Worm (Caenorhabditis elegans) whole organism, young adult: Measurements from ENCODE around the gene srab-12.

Source experiments
- D2030.7 ChIP-seq: fragments of 200-800 bp; sonication (Bioruptor generic); IDR thresholded peaks from 2 replicates; pipeline ENCODE4 v1.3.6; 2022; ENCODE audit warnings: missing genetic modification reagents, missing genetic modification characterization, missing compliant biosample characterization
- F57C9.4 ChIP-seq: sonication (generic microtip); optimal IDR thresholded peaks from 2 replicates; lab custom pipeline; 2017; ENCODE audit warnings: mild to moderate bottlenecking, missing genetic modification characterization, missing compliant biosample characterization
- ccch-3 ChIP-seq: fragments of 200-800 bp; sonication (Bioruptor generic); optimal IDR thresholded peaks from 2 replicates; lab custom pipeline; 2018; ENCODE audit warnings: mild to moderate bottlenecking, missing genetic modification characterization, missing compliant biosample characterization
- egl-44 ChIP-seq: fragments of 200-800 bp; sonication (Bioruptor generic); IDR thresholded peaks from 2 replicates; pipeline ENCODE4 v1.3.6; 2022; ENCODE audit warnings: missing genetic modification reagents, missing genetic modification characterization, missing compliant biosample characterization
- lin-26 ChIP-seq: fragments of 200-800 bp; sonication (Bioruptor generic); IDR thresholded peaks from 2 replicates; pipeline ENCODE4 v1.3.6; 2022; ENCODE audit warnings: missing genetic modification reagents, missing genetic modification characterization, missing compliant biosample characterization
- mel-28 ChIP-seq: sonication (generic microtip); optimal IDR thresholded peaks from 2 replicates; lab custom pipeline; 2016; ENCODE audit warnings: borderline replicate concordance, mild to moderate bottlenecking, missing genetic modification characterization, missing compliant biosample characterization
- nfya-1 ChIP-seq: sonication (generic microtip); optimal IDR thresholded peaks from 2 replicates; lab custom pipeline; 2017; ENCODE audit warnings: antibody characterized with exemption, missing compliant biosample characterization, missing genetic modification characterization, borderline replicate concordance; ENCODE audit not compliant: insufficient read depth
- snpc-4 ChIP-seq, 5 experiments: fragments of 150-350 bp in 1 of 5; sonication (generic microtip) in 4 of 5; optimal IDR thresholded peaks; 2 replicates each; lab custom pipeline; 2014 to 2018; ENCODE audit warnings: missing genetic modification characterization in 5 of 5, missing biosample characterization in 3 of 5, antibody characterized with exemption in 2 of 5, mild to moderate bottlenecking in 2 of 5, missing compliant biosample characterization in 2 of 5, missing genotype in 2 of 5, moderate library complexity in 2 of 5, missing genetic modification reagents in 1 of 5
- sptf-2 ChIP-seq: fragments of 200-800 bp; sonication (Bioruptor generic); optimal IDR thresholded peaks from 2 replicates; lab custom pipeline; 2018; ENCODE audit warnings: mild to moderate bottlenecking, missing genetic modification characterization, missing compliant biosample characterization
- tbp1 ChIP-seq: fragments of 200-800 bp; sonication (Bioruptor generic); optimal IDR thresholded peaks from 2 replicates; lab custom pipeline; 2018; ENCODE audit warnings: mild to moderate bottlenecking, missing genetic modification characterization, missing compliant biosample characterization
- unc-130 ChIP-seq: sonication (generic microtip); optimal IDR thresholded peaks from 2 replicates; lab custom pipeline; 2016; ENCODE audit warnings: missing genetic modification reagents, missing genetic modification characterization, missing compliant biosample characterization
- ztf-25 ChIP-seq: fragments of 200-800 bp; sonication (Bioruptor generic); IDR thresholded peaks from 2 replicates; pipeline ENCODE4 v1.3.6; 2022; ENCODE audit warnings: missing genetic modification reagents, missing genetic modification characterization, missing compliant biosample characterization

DNA sequence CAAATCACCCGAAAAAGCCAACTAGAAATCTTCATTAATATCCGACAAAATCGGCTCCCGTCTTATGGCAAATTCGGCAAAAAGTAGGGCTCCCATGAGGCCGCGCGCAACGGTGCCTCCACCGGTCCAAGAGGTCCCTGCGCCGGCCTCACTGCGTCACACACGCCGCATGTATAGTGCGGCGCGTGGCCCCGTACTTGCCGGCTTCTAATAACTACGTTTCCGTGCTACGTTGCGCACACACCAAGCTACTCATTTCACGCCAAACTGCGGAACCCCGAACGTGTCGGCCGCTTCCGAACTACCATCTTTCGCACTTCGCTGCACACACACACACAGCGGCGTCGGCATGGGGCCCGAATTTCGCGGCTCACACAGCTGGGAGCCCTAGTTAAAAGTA is 36.3 kb upstream of the srab-12 start:
- TF ChIP-seq mel-28 (tag; lab: Kevin White, UChicago) (no peak), ccch-3 (GFP tag; lab: Kevin White, UChicago) (no peak), F57C9.4 (tag; lab: Kevin White, UChicago) (no peak), nfya-1 (no peak), egl-44 (GFP tag; lab: Robert Waterston, UW) (no peak), sptf-2 (no peak), snpc-4 (GFP tag; optimal IDR thresholded peaks at IDR 0.05; lab: Kevin White, UChicago) (no peak), snpc-4 (tag; optimal IDR thresholded peaks at IDR 0.05; lab: Kevin White, UChicago) (no peak), unc-130 (GFP tag; lab: Kevin White, UChicago) (no peak), lin-26 (GFP tag; lab: Robert Waterston, UW) (no peak), tbp1 (no peak), D2030.7 (no peak), ztf-25 (GFP tag; lab: Robert Waterston, UW) (no peak)
